Fruit fly (Drosophila melanogaster) whole organism, embryonic: Measurements from ENCODE around the gene CHES-1-like.

ENCODE experiments used
- Asciz ChIP-seq: fragments of 200-800 bp; sonication (Bioruptor generic); optimal IDR thresholded peaks from 2 replicates; lab custom pipeline; 2017; ENCODE audit warnings: missing biosample characterization, mild to moderate bottlenecking, missing genetic modification characterization, missing genetic modification reagents
- CG10543 ChIP-seq: fragments of 200-800 bp; sonication (Bioruptor generic); optimal IDR thresholded peaks from 3 replicates; lab custom pipeline; 2017; ENCODE audit warnings: missing biosample characterization, mild to moderate bottlenecking, missing genetic modification characterization, moderate library complexity
- CG11247 ChIP-seq: fragments of 200-800 bp; sonication (Bioruptor generic); IDR thresholded peaks from 2 replicates; pipeline ENCODE4 v1.3.6; 2022; ENCODE audit warnings: missing biosample characterization, missing genetic modification characterization
- CG11456 ChIP-seq: fragments of 200-800 bp; sonication (Bioruptor generic); IDR thresholded peaks from 3 replicates; pipeline ENCODE4 v1.3.6; 2022; ENCODE audit warnings: missing biosample characterization, missing genetic modification characterization
- CG14014 ChIP-seq: fragments of 200-800 bp; sonication (Bioruptor generic); IDR thresholded peaks from 2 replicates; pipeline ENCODE4 v1.3.6; 2022; ENCODE audit warnings: missing biosample characterization, missing genetic modification characterization
- CG14441 ChIP-seq: fragments of 200-800 bp; sonication (Bioruptor generic); IDR thresholded peaks from 2 replicates; pipeline ENCODE4 v1.3.6; 2022; ENCODE audit warnings: missing biosample characterization, missing genetic modification characterization
- CG15479 ChIP-seq: fragments of 200-800 bp; sonication (Bioruptor generic); optimal IDR thresholded peaks from 3 replicates; lab custom pipeline; 2019; ENCODE audit warnings: missing biosample characterization, mild to moderate bottlenecking, missing genetic modification characterization, moderate library complexity
- CG15601 ChIP-seq: fragments of 200-800 bp; sonication (Bioruptor generic); optimal IDR thresholded peaks from 3 replicates; lab custom pipeline; 2019; ENCODE audit warnings: missing biosample characterization, mild to moderate bottlenecking, missing genetic modification characterization, moderate library complexity
- CG1832 ChIP-seq: fragments of 200-800 bp; sonication (Bioruptor generic); optimal IDR thresholded peaks from 2 replicates; lab custom pipeline; 2017; ENCODE audit warnings: missing biosample characterization, mild to moderate bottlenecking, missing genetic modification characterization, inconsistent platforms
- CG18619 ChIP-seq: fragments of 200-800 bp; sonication (Bioruptor generic); optimal IDR thresholded peaks from 3 replicates; lab custom pipeline; 2017; ENCODE audit warnings: missing biosample characterization, mild to moderate bottlenecking, missing genetic modification characterization
- CG2678 ChIP-seq: fragments of 200-800 bp; sonication (Bioruptor generic); optimal IDR thresholded peaks from 3 replicates; lab custom pipeline; 2019; ENCODE audit warnings: missing biosample characterization, mild to moderate bottlenecking, missing genetic modification characterization, moderate library complexity
- CG33557 ChIP-seq: fragments of 200-800 bp; sonication (Bioruptor generic); optimal IDR thresholded peaks from 2 replicates; lab custom pipeline; 2019; ENCODE audit warnings: missing biosample characterization, mild to moderate bottlenecking, missing genetic modification characterization, moderate library complexity
- CG34224 ChIP-seq: fragments of 200-800 bp; sonication (Bioruptor generic); IDR thresholded peaks from 3 replicates; pipeline ENCODE4 v1.3.6; 2022; ENCODE audit warnings: missing biosample characterization, missing genetic modification characterization; ENCODE audit not compliant: partially characterized antibody
- CG4404 ChIP-seq: fragments of 200-800 bp; sonication (Bioruptor generic); IDR thresholded peaks from 2 replicates; pipeline ENCODE4 v1.3.6; 2022; ENCODE audit warnings: missing biosample characterization, missing genetic modification characterization
- CG4617 ChIP-seq: fragments of 200-800 bp; sonication (Bioruptor generic); optimal IDR thresholded peaks from 3 replicates; lab custom pipeline; 2016; ENCODE audit warnings: missing biosample characterization, missing genetic modification characterization, borderline replicate concordance
- CG6654 ChIP-seq: fragments of 200-800 bp; sonication (Bioruptor generic); optimal IDR thresholded peaks from 2 replicates; lab custom pipeline; 2017; ENCODE audit warnings: missing biosample characterization, mild to moderate bottlenecking, missing genetic modification characterization
- CG6683 ChIP-seq: fragments of 200-800 bp; sonication (Bioruptor generic); optimal IDR thresholded peaks from 2 replicates; lab custom pipeline; 2017; ENCODE audit warnings: missing biosample characterization, mild to moderate bottlenecking, missing genetic modification characterization, missing genetic modification reagents
- CG7357 ChIP-seq: fragments of 200-800 bp; sonication (Bioruptor generic); IDR thresholded peaks from 3 replicates; pipeline ENCODE4 v1.3.6; 2022; ENCODE audit warnings: missing biosample characterization, missing genetic modification characterization
- CG7556 ChIP-seq: fragments of 200-800 bp; sonication (Bioruptor generic); optimal IDR thresholded peaks from 2 replicates; lab custom pipeline; 2017; ENCODE audit warnings: missing biosample characterization, mild to moderate bottlenecking, missing genetic modification characterization
- CG7839 ChIP-seq: fragments of 200-800 bp; sonication (Bioruptor generic); optimal IDR thresholded peaks from 3 replicates; lab custom pipeline; 2018; ENCODE audit warnings: missing biosample characterization, mild to moderate bottlenecking, missing genetic modification characterization, moderate library complexity
- CG8290 ChIP-seq, 3 experiments: fragments of 200-800 bp; sonication (Bioruptor generic); optimal IDR thresholded peaks; 2 replicates each; lab custom pipeline; 2016 to 2019; ENCODE audit warnings: missing biosample characterization in 3 of 3, missing genetic modification characterization in 3 of 3, mild to moderate bottlenecking in 2 of 3, moderate library complexity in 1 of 3
- CrebB ChIP-seq: fragments of 200-800 bp; sonication (Bioruptor generic); optimal IDR thresholded peaks from 3 replicates; lab custom pipeline; 2018; ENCODE audit warnings: missing biosample characterization, mild to moderate bottlenecking, missing genetic modification characterization
- D19B ChIP-seq: fragments of 200-800 bp; sonication (Bioruptor generic); optimal IDR thresholded peaks from 2 replicates; lab custom pipeline; 2017; ENCODE audit warnings: missing biosample characterization, mild to moderate bottlenecking, missing genetic modification characterization
- Hr3 ChIP-seq: fragments of 200-800 bp; sonication (Bioruptor generic); optimal IDR thresholded peaks from 3 replicates; lab custom pipeline; 2016; ENCODE audit warnings: missing biosample characterization, missing genetic modification characterization
- Hr51 ChIP-seq, 2 experiments: fragments of 200-800 bp; sonication (Bioruptor generic); optimal IDR thresholded peaks; 2 replicates in 1 of 2; 3 replicates in 1 of 2; lab custom pipeline; 2016 to 2018; ENCODE audit warnings: missing biosample characterization in 2 of 2, missing genetic modification characterization in 2 of 2, mild to moderate bottlenecking in 1 of 2, moderate library complexity in 1 of 2
- Opbp ChIP-seq: fragments of 200-800 bp; sonication (Bioruptor generic); IDR thresholded peaks from 3 replicates; pipeline ENCODE4 v1.3.6; 2022; ENCODE audit warnings: missing biosample characterization, missing genetic modification characterization; ENCODE audit not compliant: partially characterized antibody
- Scr ChIP-seq: fragments of 200-800 bp; sonication (Bioruptor generic); IDR thresholded peaks from 2 replicates; pipeline ENCODE4 v1.3.6; 2022; ENCODE audit warnings: missing biosample characterization, missing genetic modification characterization; ENCODE audit not compliant: partially characterized antibody
- Vsx1 ChIP-seq: fragments of 200-800 bp; sonication (Bioruptor generic); optimal IDR thresholded peaks from 2 replicates; lab custom pipeline; 2017; ENCODE audit warnings: missing biosample characterization, mild to moderate bottlenecking, missing genetic modification characterization, missing genetic modification reagents
- Xrp1 ChIP-seq: fragments of 200-800 bp; sonication (Bioruptor generic); IDR thresholded peaks from 2 replicates; pipeline ENCODE4 v1.3.6; 2022; ENCODE audit warnings: missing biosample characterization, missing genetic modification characterization
- YL-1 ChIP-seq: fragments of 200-800 bp; sonication (Bioruptor generic); optimal IDR thresholded peaks from 3 replicates; lab custom pipeline; 2017; ENCODE audit warnings: missing biosample characterization, mild to moderate bottlenecking, missing genetic modification characterization
- ara ChIP-seq: fragments of 200-800 bp; sonication (Bioruptor generic); IDR thresholded peaks from 2 replicates; pipeline ENCODE4 v1.3.6; 2022; ENCODE audit warnings: missing biosample characterization, missing genetic modification characterization
- cato ChIP-seq: fragments of 200-800 bp; sonication (Bioruptor generic); optimal IDR thresholded peaks from 2 replicates; lab custom pipeline; 2016; ENCODE audit warnings: missing biosample characterization, missing genetic modification characterization, borderline replicate concordance
- crol ChIP-seq: fragments of 200-800 bp; sonication (Bioruptor generic); IDR thresholded peaks from 2 replicates; pipeline ENCODE4 v1.3.6; 2022; ENCODE audit warnings: missing biosample characterization, missing genetic modification characterization
- fd102C ChIP-seq: fragments of 200-800 bp; sonication (Bioruptor generic); optimal IDR thresholded peaks from 2 replicates; lab custom pipeline; 2018; ENCODE audit warnings: missing biosample characterization, mild to moderate bottlenecking, missing genetic modification characterization, moderate library complexity
- ftz-f1 ChIP-seq: fragments of 200-800 bp; sonication (Bioruptor generic); optimal IDR thresholded peaks from 2 replicates; lab custom pipeline; 2016; ENCODE audit warnings: missing biosample characterization, missing genetic modification characterization
- gce ChIP-seq: fragments of 200-800 bp; sonication (Bioruptor generic); IDR thresholded peaks from 3 replicates; pipeline ENCODE4 v1.3.6; 2022; ENCODE audit warnings: missing biosample characterization, missing genetic modification characterization
- gcm2 ChIP-seq: fragments of 200-800 bp; sonication (Bioruptor generic); optimal IDR thresholded peaks from 2 replicates; lab custom pipeline; 2016; ENCODE audit warnings: missing biosample characterization, missing genetic modification characterization
- gsb-n ChIP-seq: fragments of 200-800 bp; sonication (Bioruptor generic); optimal IDR thresholded peaks from 3 replicates; lab custom pipeline; 2018; ENCODE audit warnings: missing biosample characterization, mild to moderate bottlenecking, missing genetic modification characterization
- insv ChIP-seq, 2 experiments: fragments of 200-800 bp; sonication (Bioruptor generic); optimal IDR thresholded peaks; 3 replicates each; lab custom pipeline; 2016 to 2018; ENCODE audit warnings: missing biosample characterization in 2 of 2, missing genetic modification characterization in 2 of 2
- jigr1 ChIP-seq: fragments of 200-800 bp; sonication (Bioruptor generic); IDR thresholded peaks from 3 replicates; pipeline ENCODE4 v1.3.6; 2022; ENCODE audit warnings: missing biosample characterization, missing genetic modification characterization
- odd ChIP-seq: fragments of 200-800 bp; sonication (Bioruptor generic); optimal IDR thresholded peaks from 2 replicates; lab custom pipeline; 2017; ENCODE audit warnings: missing biosample characterization, mild to moderate bottlenecking, missing genetic modification characterization
- sqz ChIP-seq: fragments of 200-800 bp; sonication (Bioruptor generic); optimal IDR thresholded peaks from 3 replicates; lab custom pipeline; 2018; ENCODE audit warnings: missing biosample characterization, mild to moderate bottlenecking, missing genetic modification characterization
- sug ChIP-seq: fragments of 200-800 bp; optimal IDR thresholded peaks from 2 replicates; lab custom pipeline; 2019; ENCODE audit warnings: missing biosample characterization, mild to moderate bottlenecking, missing genetic modification characterization, moderate library complexity
- tgo ChIP-seq: fragments of 200-800 bp; sonication (Bioruptor generic); IDR thresholded peaks from 3 replicates; pipeline ENCODE4 v1.3.6; 2022; ENCODE audit warnings: missing biosample characterization, missing genetic modification characterization
- tna ChIP-seq: fragments of 200-800 bp; sonication (Bioruptor generic); IDR thresholded peaks from 2 replicates; pipeline ENCODE4 v1.3.6; 2022; ENCODE audit warnings: missing biosample characterization, missing genetic modification characterization; ENCODE audit not compliant: partially characterized antibody
- zen2 ChIP-seq: fragments of 200-800 bp; sonication (Bioruptor generic); IDR thresholded peaks from 3 replicates; pipeline ENCODE4 v1.3.6; 2022; ENCODE audit warnings: missing biosample characterization, missing genetic modification characterization; ENCODE audit not compliant: partially characterized antibody
- zf30C ChIP-seq: fragments of 200-800 bp; sonication (Bioruptor generic); optimal IDR thresholded peaks from 3 replicates; lab custom pipeline; 2018; ENCODE audit warnings: missing biosample characterization, mild to moderate bottlenecking, missing genetic modification characterization

Gene CHES-1-like

dm6 chrX:7701282-7702078 is 7.7 kb downstream of the CHES-1-like start (continued):
- no peak for TF ChIP-seq cato (GFP tag; lab: Kevin White, UChicago)
- TF ChIP-seq Hr3, result peak; percentile 50
- peak; percentile 48; the same call in 2 of the 3 replicates for TF ChIP-seq CG7357 (GFP tag; lab: Robert Waterston, UW)
- TF ChIP-seq D19B (GFP tag; lab: Kevin White, UChicago), result peak; percentile 75
- peak; percentile 92 for TF ChIP-seq CG10543 (GFP tag; lab: Kevin White, UChicago)
- TF ChIP-seq sug (tag; lab: Kevin White, UChicago), result peak; percentile 74
- TF ChIP-seq gcm2 (GFP tag; lab: Kevin White, UChicago), result peak; percentile 36
- no peak; the same call in 1 of the 2 replicates for TF ChIP-seq ara (GFP tag; lab: Robert Waterston, UW)
- peak; percentile 60; the same call in 2 of the 3 replicates for TF ChIP-seq tgo (GFP tag; lab: Robert Waterston, UW)
- TF ChIP-seq CG6654 (GFP tag; lab: Kevin White, UChicago), result peak; percentile 1
- TF ChIP-seq CG15601, result peak; percentile 58
- no peak for TF ChIP-seq CG4617 (GFP tag; lab: Kevin White, UChicago)
- no peak for TF ChIP-seq gce (GFP tag; lab: Robert Waterston, UW)
- TF ChIP-seq CG15479 (GFP tag; lab: Kevin White, UChicago), result no peak
- no peak for TF ChIP-seq zf30C (GFP tag; lab: Kevin White, UChicago)
- no peak for TF ChIP-seq Scr (GFP tag; lab: Robert Waterston, UW)
- peak; percentile 50; the same call in 1 of the 3 replicates for TF ChIP-seq CG11456 (GFP tag; lab: Robert Waterston, UW)
- no peak for TF ChIP-seq zen2 (GFP tag; lab: Robert Waterston, UW)
- peak; percentile 57 for TF ChIP-seq sqz (GFP tag; lab: Kevin White, UChicago)
- TF ChIP-seq Asciz (GFP tag; lab: Kevin White, UChicago), result peak; percentile 46
- peak; percentile 63 for TF ChIP-seq odd (GFP tag; lab: Kevin White, UChicago)
- no peak for TF ChIP-seq crol (GFP tag; lab: Robert Waterston, UW)
- TF ChIP-seq ftz-f1 (GFP tag; lab: Kevin White, UChicago), result no peak
- TF ChIP-seq jigr1 (GFP tag; lab: Robert Waterston, UW), result no peak
- peak; percentile 58; the same call in 1 of the 2 replicates for TF ChIP-seq CG11247 (GFP tag; lab: Robert Waterston, UW)
- TF ChIP-seq CG1832 (GFP tag; lab: Kevin White, UChicago), result no peak
- peak; percentile 4 for TF ChIP-seq CG33557 (GFP tag; lab: Kevin White, UChicago)
- TF ChIP-seq YL-1, result no peak
- peak; percentile 68 for TF ChIP-seq CrebB (tag; lab: Kevin White, UChicago)
- TF ChIP-seq Xrp1 (GFP tag; lab: Robert Waterston, UW), result peak; percentile 65
- TF ChIP-seq fd102C, result no peak
- peak; percentile 86 for TF ChIP-seq CG2678 (tag; lab: Kevin White, UChicago)
- peak; percentile 60 for TF ChIP-seq CG14014 (GFP tag; lab: Robert Waterston, UW)
- no peak for TF ChIP-seq CG8290 (GFP tag; optimal IDR thresholded peaks at IDR 0.05; lab: Kevin White, UChicago)
- peak in 1 of 2 experiments; percentile 63 for TF ChIP-seq CG8290 (tag; optimal IDR thresholded peaks at IDR 0.05; lab: Kevin White, UChicago)
- TF ChIP-seq CG14441 (GFP tag; lab: Robert Waterston, UW), result peak; percentile 64
- peak; percentile 70 for TF ChIP-seq CG7839 (tag; lab: Kevin White, UChicago)
- TF ChIP-seq CG4404, result peak; percentile 41; the same call in 1 of the 2 replicates
- peak; percentile 82 for TF ChIP-seq CG7556 (GFP tag; lab: Kevin White, UChicago)
- TF ChIP-seq tna (GFP tag; lab: Robert Waterston, UW), result no peak
- peak in 1 of 2 experiments; percentile 8 for TF ChIP-seq insv (GFP tag; optimal IDR thresholded peaks at IDR 0.05; lab: Kevin White, UChicago)
- TF ChIP-seq Opbp (GFP tag; lab: Robert Waterston, UW), result no peak
- peak; percentile 72 for TF ChIP-seq CG18619 (GFP tag; lab: Kevin White, UChicago)
- TF ChIP-seq CG6683, result peak; percentile 67
- TF ChIP-seq CG34224 (GFP tag; lab: Robert Waterston, UW), result no peak
- TF ChIP-seq Vsx1 (GFP tag; lab: Kevin White, UChicago), result peak; percentile 39
- TF ChIP-seq gsb-n (tag; lab: Kevin White, UChicago), result peak; percentile 46
- TF ChIP-seq Hr51 (GFP tag; optimal IDR thresholded peaks at IDR 0.05; lab: Kevin White, UChicago), result peak; percentile 50 to 85
